Worm (Caenorhabditis elegans) whole organism, late embryonic: ENCODE measurements around the gene msp-76.

Experiments
- K02D7.2 ChIP-seq: sonication (generic microtip); optimal IDR thresholded peaks from 2 replicates; lab custom pipeline; 2017; ENCODE audit warnings: mild to moderate bottlenecking, missing genetic modification characterization, missing compliant biosample characterization
- K09A11.1 ChIP-seq: sonication (generic microtip); optimal IDR thresholded peaks from 2 replicates; lab custom pipeline; 2017; ENCODE audit warnings: antibody characterized with exemption, mild to moderate bottlenecking, missing genetic modification characterization, missing compliant biosample characterization; ENCODE audit not compliant: insufficient read depth
- ama-1 ChIP-seq: fragments of 150-350 bp; optimal IDR thresholded peaks from 2 replicates; lab custom pipeline; 2014
- dmd-4 ChIP-seq: sonication (generic microtip); optimal IDR thresholded peaks from 2 replicates; lab custom pipeline; 2016; ENCODE audit warnings: borderline replicate concordance, missing genetic modification characterization, missing compliant biosample characterization
- elt-2 ChIP-seq: sonication (generic microtip); optimal IDR thresholded peaks from 2 replicates; lab custom pipeline; 2016; ENCODE audit warnings: missing genetic modification reagents, missing genetic modification characterization, missing compliant biosample characterization
- fkh-6 ChIP-seq: sonication (generic microtip); optimal IDR thresholded peaks from 2 replicates; lab custom pipeline; 2016; ENCODE audit warnings: missing genetic modification characterization, missing compliant biosample characterization
- hlh-13 ChIP-seq: fragments of 200-800 bp; sonication (Bioruptor generic); optimal IDR thresholded peaks from 2 replicates; lab custom pipeline; 2018; ENCODE audit warnings: mild to moderate bottlenecking, missing genetic modification characterization, missing compliant biosample characterization
- hlh-30 ChIP-seq: sonication (generic microtip); optimal IDR thresholded peaks from 2 replicates; lab custom pipeline; 2017; ENCODE audit warnings: antibody characterized with exemption, missing genetic modification characterization, missing compliant biosample characterization; ENCODE audit not compliant: insufficient read depth
- pha-4 ChIP-seq: fragments of 150-350 bp; optimal IDR thresholded peaks from 2 replicates; lab custom pipeline; 2018; ENCODE audit warnings: missing biosample characterization, missing genetic modification reagents, missing genetic modification characterization
- pqm-1 ChIP-seq: sonication (generic microtip); optimal IDR thresholded peaks from 2 replicates; lab custom pipeline; 2016; ENCODE audit warnings: missing genetic modification characterization, missing compliant biosample characterization
- rnt-1 ChIP-seq: sonication (generic microtip); optimal IDR thresholded peaks from 2 replicates; lab custom pipeline; 2016; ENCODE audit warnings: missing genetic modification characterization, missing compliant biosample characterization
- syd-9 ChIP-seq: sonication (generic microtip); optimal IDR thresholded peaks from 2 replicates; lab custom pipeline; 2016; ENCODE audit warnings: mild to moderate bottlenecking, missing genetic modification characterization, moderate library complexity, missing compliant biosample characterization
- tbx-2 ChIP-seq: sonication (generic microtip); optimal IDR thresholded peaks from 2 replicates; lab custom pipeline; 2016; ENCODE audit warnings: missing genetic modification characterization, missing compliant biosample characterization
- unc-86 ChIP-seq: sonication (generic microtip); optimal IDR thresholded peaks from 2 replicates; lab custom pipeline; 2016; ENCODE audit warnings: missing genetic modification characterization, missing compliant biosample characterization

DNA sequence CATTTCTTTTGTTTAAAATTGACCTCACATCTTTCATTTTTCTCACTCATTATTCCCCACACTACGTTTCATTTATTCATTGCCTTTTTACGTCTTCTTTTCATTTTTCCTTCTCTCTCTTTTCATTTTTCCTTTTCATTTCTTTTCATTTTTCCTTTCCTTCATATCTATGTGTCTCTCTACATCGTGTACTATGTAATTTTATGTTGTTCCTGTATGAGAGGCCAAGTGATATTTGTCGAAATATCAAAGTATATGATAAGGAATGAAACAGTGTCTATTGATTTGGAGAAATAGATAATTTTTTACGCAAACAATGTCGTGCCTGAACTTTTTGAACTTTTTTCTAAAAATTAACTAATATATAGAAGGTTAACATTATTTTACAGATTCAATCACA, 27.7 kb downstream of the msp-76 start:
- TF ChIP-seq pqm-1 (tag; lab: Kevin White, UChicago) (no peak), K02D7.2 (tag; lab: Kevin White, UChicago) (no peak), hlh-30 (tag; lab: Kevin White, UChicago) (no peak), ama-1 (lab: Kevin White, UChicago) (no peak), dmd-4 (tag; lab: Kevin White, UChicago) (no peak), elt-2 (tag; lab: Kevin White, UChicago) (peak; percentile 33), K09A11.1 (tag; lab: Kevin White, UChicago) (no peak), unc-86 (no peak), hlh-13 (GFP tag; lab: Kevin White, UChicago) (no peak), syd-9 (tag; lab: Kevin White, UChicago) (no peak), pha-4 (tag; lab: Kevin White, UChicago) (no peak), rnt-1 (tag; lab: Kevin White, UChicago) (no peak), fkh-6 (no peak), tbx-2 (tag; lab: Kevin White, UChicago) (no peak)
